Fruit fly (Drosophila melanogaster): Measurements from ENCODE around the gene CG10252.

The CG10252 gene

dm6 chr3R:23714852-23715251 is 18.8 kb upstream of the CG10252 start:
- TF ChIP-seq usp (GFP tag; optimal IDR thresholded peaks at IDR 0.05): no peak
- no peak for TF ChIP-seq psq (optimal IDR thresholded peaks at IDR 0.05)
- TF ChIP-seq pan (optimal IDR thresholded peaks at IDR 0.05): no peak
- no peak for TF ChIP-seq CG8478 (optimal IDR thresholded peaks at IDR 0.05)
- TF ChIP-seq EcR (GFP tag; optimal IDR thresholded peaks at IDR 0.05): no peak

- no peak for TF ChIP-seq pan (optimal IDR thresholded peaks at IDR 0.05)
Observed at dm6 chr3R:23713901-23714300, 17.9 kb upstream of the CG10252 start.

dm6 chr3R:23711195-23711594 is 15.2 kb upstream of the CG10252 start, which contains the start of gene CG10300:
TSS of gene CG10300 (plus strand) at chr3R:23711527.
- TF ChIP-seq pan (optimal IDR thresholded peaks at IDR 0.05): no peak
- no peak for TF ChIP-seq CG8478 (optimal IDR thresholded peaks at IDR 0.05)
- TF ChIP-seq EcR (GFP tag; optimal IDR thresholded peaks at IDR 0.05): no peak
- no peak for TF ChIP-seq psq (optimal IDR thresholded peaks at IDR 0.05)
- TF ChIP-seq usp (GFP tag; optimal IDR thresholded peaks at IDR 0.05): no peak
- no peak for TF ChIP-seq Dll (optimal IDR thresholded peaks at IDR 0.05)

- no peak for TF ChIP-seq Dll (optimal IDR thresholded peaks at IDR 0.05)
- no peak for TF ChIP-seq CG8478 (optimal IDR thresholded peaks at IDR 0.05)
- no peak for TF ChIP-seq psq (optimal IDR thresholded peaks at IDR 0.05)
- TF ChIP-seq usp (GFP tag; optimal IDR thresholded peaks at IDR 0.05): no peak
- no peak for TF ChIP-seq EcR (GFP tag; optimal IDR thresholded peaks at IDR 0.05)
- no peak for TF ChIP-seq pan (optimal IDR thresholded peaks at IDR 0.05)
Observed at dm6 chr3R:23709508-23710208, 13.6 kb upstream of the CG10252 start, which contains the start of gene CG10301. TSS of gene CG10301 (plus strand) at chr3R:23710158.

- TF ChIP-seq pan (optimal IDR thresholded peaks at IDR 0.05) (no peak), usp (GFP tag; optimal IDR thresholded peaks at IDR 0.05) (no peak), EcR (GFP tag; optimal IDR thresholded peaks at IDR 0.05) (no peak), Dll (optimal IDR thresholded peaks at IDR 0.05) (no peak), CG8478 (optimal IDR thresholded peaks at IDR 0.05) (no peak), psq (optimal IDR thresholded peaks at IDR 0.05) (no peak)
Observed at dm6 chr3R:23704383-23705033, 8.5 kb upstream of the CG10252 start, which contains the start of gene Gba1b. TSS of gene Gba1b (plus strand) at chr3R:23704804.

- TF ChIP-seq Dll (optimal IDR thresholded peaks at IDR 0.05) (no peak), EcR (GFP tag; optimal IDR thresholded peaks at IDR 0.05) (no peak), psq (optimal IDR thresholded peaks at IDR 0.05) (no peak), CG8478 (optimal IDR thresholded peaks at IDR 0.05) (no peak), usp (GFP tag; optimal IDR thresholded peaks at IDR 0.05) (no peak), pan (optimal IDR thresholded peaks at IDR 0.05) (no peak)
Observed at dm6 chr3R:23702461-23702860, 6.4 kb upstream of the CG10252 start, which contains the start of gene Qsox4. TSS of gene Qsox4 (plus strand) at chr3R:23702761.

- TF ChIP-seq usp (GFP tag; optimal IDR thresholded peaks at IDR 0.05) (no peak), CG8478 (optimal IDR thresholded peaks at IDR 0.05) (no peak), Dll (optimal IDR thresholded peaks at IDR 0.05) (no peak), EcR (GFP tag; optimal IDR thresholded peaks at IDR 0.05) (no peak), pan (optimal IDR thresholded peaks at IDR 0.05) (no peak), psq (optimal IDR thresholded peaks at IDR 0.05) (no peak)
Observed at dm6 chr3R:23700304-23700767, 4.3 kb upstream of the CG10252 start, which contains the start of the genes CG31468 and Gba1a. TSS of gene CG31468 (minus strand) at chr3R:23700354. TSS of gene Gba1a (plus strand) at chr3R:23700621.

dm6 chr3R:23698835-23699234 is 2.8 kb upstream of the CG10252 start, which contains the start of gene prt:
TSS of gene prt (minus strand) at chr3R:23699027.
- no peak for TF ChIP-seq usp (GFP tag; optimal IDR thresholded peaks at IDR 0.05)
- no peak for TF ChIP-seq CG8478 (optimal IDR thresholded peaks at IDR 0.05)

- no peak for TF ChIP-seq pan (optimal IDR thresholded peaks at IDR 0.05)
- no peak for TF ChIP-seq CG8478 (optimal IDR thresholded peaks at IDR 0.05)
- TF ChIP-seq EcR (GFP tag; optimal IDR thresholded peaks at IDR 0.05): no peak
- no peak for TF ChIP-seq psq (optimal IDR thresholded peaks at IDR 0.05)
- no peak for TF ChIP-seq Dll (optimal IDR thresholded peaks at IDR 0.05)
- no peak for TF ChIP-seq usp (GFP tag; optimal IDR thresholded peaks at IDR 0.05)
Observed at dm6 chr3R:23694579-23695033, 1.4 kb downstream of the CG10252 start, which contains the start of gene CG10254. TSS of gene CG10254 (minus strand) at chr3R:23694983.

dm6 chr3R:23686924-23687323 is 9.1 kb downstream of the CG10252 start:
- no peak for TF ChIP-seq usp (GFP tag; optimal IDR thresholded peaks at IDR 0.05)
- TF ChIP-seq EcR (GFP tag; optimal IDR thresholded peaks at IDR 0.05): no peak
- TF ChIP-seq pan (optimal IDR thresholded peaks at IDR 0.05): no peak
- no peak for TF ChIP-seq CG8478 (optimal IDR thresholded peaks at IDR 0.05)
- TF ChIP-seq Dll (optimal IDR thresholded peaks at IDR 0.05): no peak
- TF ChIP-seq psq (optimal IDR thresholded peaks at IDR 0.05): no peak

dm6 chr3R:23685955-23686354 is 10.1 kb downstream of the CG10252 start, which contains the start of gene SPE:
TSS of gene SPE (plus strand) at chr3R:23686255.
- no peak for TF ChIP-seq usp (GFP tag; optimal IDR thresholded peaks at IDR 0.05)
- TF ChIP-seq psq (optimal IDR thresholded peaks at IDR 0.05): no peak
- TF ChIP-seq CG8478 (optimal IDR thresholded peaks at IDR 0.05): no peak
- TF ChIP-seq pan (optimal IDR thresholded peaks at IDR 0.05): no peak
- no peak for TF ChIP-seq Dll (optimal IDR thresholded peaks at IDR 0.05)
- no peak for TF ChIP-seq EcR (GFP tag; optimal IDR thresholded peaks at IDR 0.05)

- TF ChIP-seq pan (optimal IDR thresholded peaks at IDR 0.05) (no peak), EcR (GFP tag; optimal IDR thresholded peaks at IDR 0.05) (no peak), Dll (optimal IDR thresholded peaks at IDR 0.05) (no peak), usp (GFP tag; optimal IDR thresholded peaks at IDR 0.05) (no peak), psq (optimal IDR thresholded peaks at IDR 0.05) (no peak), CG8478 (optimal IDR thresholded peaks at IDR 0.05) (no peak)
Observed at dm6 chr3R:23683757-23684156, 12.3 kb downstream of the CG10252 start, which contains the start of gene CG18754. TSS of gene CG18754 (plus strand) at chr3R:23684057.

All from whole organism.